Fruit fly (Drosophila melanogaster): ENCODE data around the gene CG43703.

Gene CG43703

DNA sequence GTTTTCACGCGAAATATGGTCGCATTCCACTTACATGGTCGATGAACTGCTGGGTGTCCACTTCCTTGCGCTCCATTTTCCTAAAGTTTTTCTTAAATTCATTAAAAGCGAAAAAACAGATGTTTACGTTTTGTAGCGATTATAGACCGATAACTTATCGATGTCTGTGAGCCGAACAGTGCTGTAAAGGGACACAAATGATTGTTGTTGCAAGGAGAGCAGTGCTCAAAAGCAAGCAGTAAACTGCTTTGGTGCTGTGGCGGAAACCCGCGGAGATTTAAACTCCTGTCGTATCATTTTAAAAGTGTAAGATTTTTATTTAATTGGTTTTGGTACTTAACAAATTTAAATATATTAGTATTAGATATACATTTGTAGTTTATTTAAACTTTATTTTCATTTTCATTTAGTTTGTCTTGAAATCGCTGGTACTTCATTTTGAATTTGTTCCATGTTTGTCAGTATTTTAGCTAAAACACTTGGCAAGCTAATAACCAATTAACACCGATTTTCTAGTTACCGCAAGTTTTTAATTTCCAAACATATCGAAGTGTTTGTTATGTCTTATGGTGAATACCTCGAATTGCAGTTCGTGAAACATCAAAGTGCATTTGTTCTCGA is 48.1 kb downstream of the CG43703 start, which contains the start of gene CG3407 (continued):
- TF ChIP-seq Rfx (GFP tag; IDR thresholded peaks at IDR 0.05), result peak; percentile 80
- no peak for TF ChIP-seq kni (GFP tag; optimal IDR thresholded peaks at IDR 0.05)
- peak; percentile 42; the same call in 1 of the 2 replicates for TF ChIP-seq NFAT (GFP tag; IDR thresholded peaks at IDR 0.05)
- no peak for TF ChIP-seq tll (GFP tag; optimal IDR thresholded peaks at IDR 0.05)
- peak; percentile 24 for TF ChIP-seq Nf-YC (tag; optimal IDR thresholded peaks at IDR 0.05)
- TF ChIP-seq mam (GFP tag; optimal IDR thresholded peaks at IDR 0.05), result peak; percentile 68
- peak; percentile 56 for TF ChIP-seq CG14710 (tag; optimal IDR thresholded peaks at IDR 0.05)
- peak; percentile 96 for TF ChIP-seq Ets65A (GFP tag)
- TF ChIP-seq Dbx (GFP tag; IDR thresholded peaks at IDR 0.05), result peak; percentile 42; the same call in 1 of the 3 replicates
- no peak for TF ChIP-seq eyg (GFP tag; optimal IDR thresholded peaks at IDR 0.05)
- peak; percentile 41; the same call in 1 of the 2 replicates for TF ChIP-seq aop (GFP tag; IDR thresholded peaks at IDR 0.05)
- peak; percentile 46 for TF ChIP-seq CG10462 (GFP tag; optimal IDR thresholded peaks at IDR 0.05)
- 0 out of 2 replicates have a peak, but pooled peaks have one; percentile 36 for TF ChIP-seq CG32532 (GFP tag; IDR thresholded peaks at IDR 0.05)
- no peak for TF ChIP-seq CG13775 (GFP tag; optimal IDR thresholded peaks at IDR 0.05)
- TF ChIP-seq shn (GFP tag; optimal IDR thresholded peaks at IDR 0.05), result peak; percentile 59
- TF ChIP-seq CG2199 (GFP tag; IDR thresholded peaks at IDR 0.05), result peak; percentile 33; the same call in 1 of the 3 replicates
- no peak for TF ChIP-seq jigr1 (GFP tag; IDR thresholded peaks at IDR 0.05)
- TF ChIP-seq CG7372 (GFP tag; IDR thresholded peaks at IDR 0.05), result no peak
- TF ChIP-seq lola (GFP tag; optimal IDR thresholded peaks at IDR 0.05), result peak in 1 of 3 experiments; percentile 4
- peak; percentile 62 for TF ChIP-seq trem (tag; optimal IDR thresholded peaks at IDR 0.05)
- no peak for TF ChIP-seq CG3726 (GFP tag; IDR thresholded peaks at IDR 0.05)
- TF ChIP-seq cg (GFP tag; optimal IDR thresholded peaks at IDR 0.05), result no peak
- TF ChIP-seq CG6791 (GFP tag; IDR thresholded peaks at IDR 0.05; ENCODE audit: partially characterized antibody), result peak; percentile 73
- no peak for TF ChIP-seq yki (optimal IDR thresholded peaks at IDR 0.05)
- no peak for TF ChIP-seq dan (GFP tag; IDR thresholded peaks at IDR 0.05)
- peak; percentile 11 for TF ChIP-seq CG8089 (GFP tag; optimal IDR thresholded peaks at IDR 0.05)
- TF ChIP-seq CG9876 (GFP tag; optimal IDR thresholded peaks at IDR 0.05), result peak; percentile 63
- TF ChIP-seq Lhr (GFP tag; optimal IDR thresholded peaks at IDR 0.05), result peak; percentile 81
- peak; percentile 98 for TF ChIP-seq Aef1 (GFP tag; IDR thresholded peaks at IDR 0.05)
- TF ChIP-seq CG16813 (GFP tag; IDR thresholded peaks at IDR 0.05; ENCODE audit: partially characterized antibody), result peak; percentile 60
- TF ChIP-seq CG13624 (GFP tag; optimal IDR thresholded peaks at IDR 0.05), result peak; percentile 47
- TF ChIP-seq bbx (GFP tag; IDR thresholded peaks at IDR 0.05; ENCODE audit: partially characterized antibody), result peak; percentile 76
- TF ChIP-seq NC2β (GFP tag; optimal IDR thresholded peaks at IDR 0.05), result peak; percentile 63
- no peak for TF ChIP-seq CG1024 (GFP tag; IDR thresholded peaks at IDR 0.05)
- TF ChIP-seq CG12942 (GFP tag; optimal IDR thresholded peaks at IDR 0.05), result peak; percentile 47
- TF ChIP-seq CG2678 (tag; optimal IDR thresholded peaks at IDR 0.05), result no peak
- TF ChIP-seq phol (tag; optimal IDR thresholded peaks at IDR 0.05), result peak; percentile 48
- peak; percentile 42 for TF ChIP-seq Hr3 (GFP tag; optimal IDR thresholded peaks at IDR 0.05)
- peak; percentile 83 for TF ChIP-seq Ets97D (GFP tag; optimal IDR thresholded peaks at IDR 0.05)
- peak; percentile 69 for TF ChIP-seq Hmr (GFP tag; optimal IDR thresholded peaks at IDR 0.05)
- TF ChIP-seq ken (GFP tag; IDR thresholded peaks at IDR 0.05), result peak; percentile 60; the same call in 1 of the 3 replicates
- peak; percentile 20 for TF ChIP-seq tx (GFP tag; optimal IDR thresholded peaks at IDR 0.05)
- TF ChIP-seq Trl (optimal IDR thresholded peaks at IDR 0.05), result no peak
- TF ChIP-seq Trl (GFP tag; optimal IDR thresholded peaks at IDR 0.05), result peak; percentile 40
- TF ChIP-seq CG6683 (GFP tag; optimal IDR thresholded peaks at IDR 0.05), result no peak
- peak; percentile 76 for TF ChIP-seq slbo (GFP tag; IDR thresholded peaks at IDR 0.05)
- peak; percentile 83 for TF ChIP-seq CHES-1-like (GFP tag; optimal IDR thresholded peaks at IDR 0.05)
- no peak for TF ChIP-seq repo (GFP tag; optimal IDR thresholded peaks at IDR 0.05)
- peak; percentile 78; the same call in 2 of the 3 replicates for TF ChIP-seq CG11456 (GFP tag; IDR thresholded peaks at IDR 0.05)
- no peak for TF ChIP-seq fd96Cb (tag; optimal IDR thresholded peaks at IDR 0.05)
- peak; percentile 76 for TF ChIP-seq CG3847 (GFP tag; IDR thresholded peaks at IDR 0.05)

All from whole organism, embryonic.